3 worm cellular contexts compared by ENCODE assay signal in genomic region chrIII:9698635-9699396, ce11.
A peak's percentile ranks its signal among the peaks of the same experiment; 100 is the strongest.
TF ChIP-seq lines count a peak whose summit lies in the region.

No protein-coding gene starts in this region.

TF ChIP-seq in whole organism, L1 larva, 84 proteins besides CTCF, POLR2A, EP300 and RAD21 (continued from another document):
- TF ChIP-seq pag-3 (tag; optimal IDR thresholded peaks at IDR 0.05; lab: Kevin White, UChicago; ENCODE audit: borderline replicate concordance, insufficient read depth): peak; percentile 30
- no peak for TF ChIP-seq elt-2 (tag; optimal IDR thresholded peaks at IDR 0.05; lab: Kevin White, UChicago)
- no peak for TF ChIP-seq ets-5 (GFP tag; IDR thresholded peaks at IDR 0.05; lab: Robert Waterston, UW)
- peak; percentile 45 for TF ChIP-seq fkh-10 (GFP tag; optimal IDR thresholded peaks at IDR 0.05; lab: Kevin White, UChicago)
- no peak for TF ChIP-seq nhr-76 (tag; optimal IDR thresholded peaks at IDR 0.05; lab: Kevin White, UChicago)
- peak; percentile 1 for TF ChIP-seq snu-23 (GFP tag; optimal IDR thresholded peaks at IDR 0.05; lab: Kevin White, UChicago)
- TF ChIP-seq hlh-17 (GFP tag; optimal IDR thresholded peaks at IDR 0.05; lab: Kevin White, UChicago; ENCODE audit: borderline replicate concordance): no peak
- peak in 1 of 2 experiments; percentile 1 for TF ChIP-seq efl-1 (optimal IDR thresholded peaks at IDR 0.05; lab: Kevin White, UChicago)
- TF ChIP-seq efl-1 (GFP tag; optimal IDR thresholded peaks at IDR 0.05 in 1 of 2; lab: Kevin White, UChicago): peak in 1 of 2 experiments; percentile 73
- TF ChIP-seq fos-1 (tag; optimal IDR thresholded peaks at IDR 0.05; lab: Kevin White, UChicago): no peak
- peak; percentile 91 for TF ChIP-seq lin-14 (GFP tag; optimal IDR thresholded peaks at IDR 0.05; lab: Kevin White, UChicago)
- TF ChIP-seq rnt-1 (tag; optimal IDR thresholded peaks at IDR 0.05; lab: Kevin White, UChicago): peak; percentile 17
- TF ChIP-seq ceh-90 (tag; optimal IDR thresholded peaks at IDR 0.05; lab: Kevin White, UChicago): no peak
- TF ChIP-seq mdl-1 (tag; optimal IDR thresholded peaks at IDR 0.05; lab: Kevin White, UChicago): peak in 1 of 2 experiments; percentile 19
- peak; percentile 36 for TF ChIP-seq nhr-71 (tag; optimal IDR thresholded peaks at IDR 0.05; lab: Kevin White, UChicago)
- TF ChIP-seq jun-1 (tag; optimal IDR thresholded peaks at IDR 0.05; lab: Kevin White, UChicago): no peak
- TF ChIP-seq nhr-237 (tag; optimal IDR thresholded peaks at IDR 0.05; lab: Kevin White, UChicago): no peak
- peak; percentile 71 for TF ChIP-seq nhr-85 (tag; lab: Kevin White, UChicago)
- no peak for TF ChIP-seq egl-13 (tag; optimal IDR thresholded peaks at IDR 0.05; lab: Kevin White, UChicago)
- TF ChIP-seq Y116A8C.19 (tag; optimal IDR thresholded peaks at IDR 0.05; lab: Kevin White, UChicago; ENCODE audit: borderline replicate concordance): no peak
- no peak for TF ChIP-seq C34B4.2 (tag; optimal IDR thresholded peaks at IDR 0.05; lab: Kevin White, UChicago)
- no peak for TF ChIP-seq vab-15 (tag; optimal IDR thresholded peaks at IDR 0.05; lab: Kevin White, UChicago)
- no peak for TF ChIP-seq ama-1 (optimal IDR thresholded peaks at IDR 0.05; lab: Kevin White, UChicago)
- TF ChIP-seq nhr-28 (tag; optimal IDR thresholded peaks at IDR 0.05; lab: Kevin White, UChicago): no peak
- no peak for TF ChIP-seq isw-1 (GFP tag; IDR thresholded peaks at IDR 0.05; lab: Robert Waterston, UW)
- TF ChIP-seq skn-1 (tag; optimal IDR thresholded peaks at IDR 0.05; lab: Kevin White, UChicago): peak; percentile 1
- TF ChIP-seq xbp-1 (tag; optimal IDR thresholded peaks at IDR 0.05; lab: Kevin White, UChicago): no peak
- no peak for TF ChIP-seq unc-62 (GFP tag; optimal IDR thresholded peaks at IDR 0.05; lab: Kevin White, UChicago)
- TF ChIP-seq lin-15B (tag; optimal IDR thresholded peaks at IDR 0.05; lab: Kevin White, UChicago): no peak
- no peak for TF ChIP-seq tbx-2 (tag; optimal IDR thresholded peaks at IDR 0.05; lab: Kevin White, UChicago)
- TF ChIP-seq ces-1 (GFP tag; optimal IDR thresholded peaks at IDR 0.05; lab: Kevin White, UChicago): no peak
- TF ChIP-seq mep-1 (tag; optimal IDR thresholded peaks at IDR 0.05; lab: Kevin White, UChicago): peak; percentile 7

TF ChIP-seq in whole organism, L2 larva, 48 proteins besides CTCF, POLR2A, EP300 and RAD21 (continued from another document):
- TF ChIP-seq blmp-1 (tag; optimal IDR thresholded peaks at IDR 0.05; lab: Kevin White, UChicago; ENCODE audit: insufficient read depth): no peak
- TF ChIP-seq ztf-4 (tag; optimal IDR thresholded peaks at IDR 0.05; lab: Kevin White, UChicago): peak; percentile 20
- peak; percentile 44 for TF ChIP-seq sma-9 (GFP tag; optimal IDR thresholded peaks at IDR 0.05; lab: Kevin White, UChicago)
- no peak for TF ChIP-seq sma-9 (tag; optimal IDR thresholded peaks at IDR 0.05; lab: Kevin White, UChicago)
TF ChIP-seq in whole organism, L2 larva: peak in this region for 12.

TF ChIP-seq in whole organism, L4 larva, 104 proteins besides CTCF, POLR2A, EP300 and RAD21 (continued from another document):
- no peak for TF ChIP-seq T20F7.1 (GFP tag; optimal IDR thresholded peaks at IDR 0.05; lab: Kevin White, UChicago)
- no peak for TF ChIP-seq nhr-48 (tag; optimal IDR thresholded peaks at IDR 0.05; lab: Kevin White, UChicago)
- no peak for TF ChIP-seq zfp-2 (tag; optimal IDR thresholded peaks at IDR 0.05; lab: Kevin White, UChicago)
- no peak for TF ChIP-seq daf-12 (tag; optimal IDR thresholded peaks at IDR 0.05; lab: Kevin White, UChicago)
- TF ChIP-seq vab-7 (GFP tag; IDR thresholded peaks at IDR 0.05; lab: Robert Waterston, UW): no peak
- TF ChIP-seq dmd-8 (GFP tag; IDR thresholded peaks at IDR 0.05; lab: Robert Waterston, UW): no peak
- TF ChIP-seq snpc-1.2 (GFP tag; IDR thresholded peaks at IDR 0.05; lab: Robert Waterston, UW): no peak
- peak; percentile 71 for TF ChIP-seq ctbp-1 (GFP tag; IDR thresholded peaks at IDR 0.05; lab: Robert Waterston, UW)
- TF ChIP-seq nhr-42 (GFP tag; IDR thresholded peaks at IDR 0.05; lab: Robert Waterston, UW): no peak
- peak; percentile 40 for TF ChIP-seq dve-1 (tag; optimal IDR thresholded peaks at IDR 0.05; lab: Kevin White, UChicago; ENCODE audit: insufficient read depth)
- no peak for TF ChIP-seq ceh-44 (GFP tag; IDR thresholded peaks at IDR 0.05; lab: Robert Waterston, UW)
- no peak for TF ChIP-seq nhr-237 (tag; optimal IDR thresholded peaks at IDR 0.05; lab: Kevin White, UChicago)
- no peak for TF ChIP-seq T26A8.4 (GFP tag; IDR thresholded peaks at IDR 0.05; lab: Robert Waterston, UW)
- peak; percentile 77 for TF ChIP-seq mxl-3 (GFP tag; optimal IDR thresholded peaks at IDR 0.05; lab: Kevin White, UChicago)
- peak; percentile 41 for TF ChIP-seq mes-2 (tag; optimal IDR thresholded peaks at IDR 0.05; lab: Kevin White, UChicago; ENCODE audit: poor library complexity, severe bottlenecking)
- peak; percentile 5 for TF ChIP-seq nhr-11 (tag; optimal IDR thresholded peaks at IDR 0.05; lab: Kevin White, UChicago)
- TF ChIP-seq tra-1 (GFP tag; IDR thresholded peaks at IDR 0.05; lab: Robert Waterston, UW): 0 out of 2 replicates have a peak, but pooled peaks have one; percentile 40
- no peak for TF ChIP-seq madf-9 (GFP tag; conservative IDR thresholded peaks at IDR 0.05; lab: Robert Waterston, UW)
- TF ChIP-seq spr-3 (GFP tag; optimal IDR thresholded peaks at IDR 0.05; lab: Kevin White, UChicago): no peak
- TF ChIP-seq F26F4.8 (GFP tag; conservative IDR thresholded peaks at IDR 0.05; lab: Robert Waterston, UW): no peak
- no peak for TF ChIP-seq aly-2 (tag; optimal IDR thresholded peaks at IDR 0.05; lab: Kevin White, UChicago)
- TF ChIP-seq madf-5 (GFP tag; IDR thresholded peaks at IDR 0.05; lab: Robert Waterston, UW): no peak
- TF ChIP-seq lim-7 (GFP tag; IDR thresholded peaks at IDR 0.05; lab: Robert Waterston, UW): no peak
- peak; percentile 80 for TF ChIP-seq aha-1 (tag; lab: Kevin White, UChicago)
- TF ChIP-seq hlh-30 (tag; optimal IDR thresholded peaks at IDR 0.05; lab: Kevin White, UChicago; ENCODE audit: insufficient read depth): peak; percentile 65
- no peak for TF ChIP-seq gei-8 (GFP tag; optimal IDR thresholded peaks at IDR 0.05; lab: Kevin White, UChicago)
- no peak for TF ChIP-seq duxl-1 (tag; optimal IDR thresholded peaks at IDR 0.05; lab: Kevin White, UChicago; ENCODE audit: poor library complexity)
- TF ChIP-seq mep-1 (tag; optimal IDR thresholded peaks at IDR 0.05; lab: Kevin White, UChicago): peak; percentile 34
- TF ChIP-seq fkh-10 (GFP tag; optimal IDR thresholded peaks at IDR 0.05; lab: Kevin White, UChicago): no peak
- TF ChIP-seq Y105C5A.15 (GFP tag; IDR thresholded peaks at IDR 0.05; lab: Robert Waterston, UW): no peak
- no peak for TF ChIP-seq skn-1 (tag; optimal IDR thresholded peaks at IDR 0.05; lab: Kevin White, UChicago)
- TF ChIP-seq ceh-82 (tag; optimal IDR thresholded peaks at IDR 0.05; lab: Kevin White, UChicago): no peak
- no peak for TF ChIP-seq nhr-25 (tag; optimal IDR thresholded peaks at IDR 0.05; lab: Kevin White, UChicago; ENCODE audit: borderline replicate concordance, insufficient read depth)
- no peak for TF ChIP-seq lin-13 (GFP tag; optimal IDR thresholded peaks at IDR 0.05; lab: Kevin White, UChicago)
- no peak for TF ChIP-seq ZK546.5 (tag; optimal IDR thresholded peaks at IDR 0.05; lab: Kevin White, UChicago)
- no peak for TF ChIP-seq nhr-77 (tag; optimal IDR thresholded peaks at IDR 0.05; lab: Kevin White, UChicago)
- no peak for TF ChIP-seq arid-1 (GFP tag; conservative IDR thresholded peaks at IDR 0.05; lab: Robert Waterston, UW)
- no peak for TF ChIP-seq egl-27 (tag; optimal IDR thresholded peaks at IDR 0.05; lab: Kevin White, UChicago)
- no peak for TF ChIP-seq jun-1 (tag; optimal IDR thresholded peaks at IDR 0.05; lab: Kevin White, UChicago)
- TF ChIP-seq Y48G9A.11 (GFP tag; IDR thresholded peaks at IDR 0.05; lab: Robert Waterston, UW): no peak
- TF ChIP-seq mdl-1 (tag; optimal IDR thresholded peaks at IDR 0.05; lab: Kevin White, UChicago): peak; percentile 17 to 78
- TF ChIP-seq hlh-11 (tag; optimal IDR thresholded peaks at IDR 0.05; lab: Kevin White, UChicago): peak; percentile 58
- no peak for TF ChIP-seq tag-97 (GFP tag; IDR thresholded peaks at IDR 0.05; lab: Robert Waterston, UW)
- peak; percentile 37 for TF ChIP-seq dmd-6 (GFP tag; IDR thresholded peaks at IDR 0.05; lab: Robert Waterston, UW)
- peak; percentile 57 for TF ChIP-seq hmg-1.1 (GFP tag; IDR thresholded peaks at IDR 0.05; lab: Robert Waterston, UW)
- no peak for TF ChIP-seq lin-29 (GFP tag; IDR thresholded peaks at IDR 0.05; lab: Robert Waterston, UW)
- TF ChIP-seq nhr-28 (tag; optimal IDR thresholded peaks at IDR 0.05; lab: Kevin White, UChicago): peak; percentile 52
- TF ChIP-seq Y5F2A.4 (GFP tag; optimal IDR thresholded peaks at IDR 0.05; lab: Kevin White, UChicago): no peak
- no peak for TF ChIP-seq zfp-3 (GFP tag; conservative IDR thresholded peaks at IDR 0.05; lab: Robert Waterston, UW)
- peak in 1 of 2 experiments; percentile 38 for TF ChIP-seq lsy-2 (tag; optimal IDR thresholded peaks at IDR 0.05; lab: Kevin White, UChicago)
- no peak for TF ChIP-seq php-3 (GFP tag; IDR thresholded peaks at IDR 0.05; lab: Robert Waterston, UW)
- TF ChIP-seq hif-1 (tag; optimal IDR thresholded peaks at IDR 0.05; lab: Kevin White, UChicago): no peak
TF ChIP-seq in whole organism, L4 larva: peak in this region for 17.
